Fruit fly (Drosophila melanogaster) whole organism, embryonic: ENCODE measurements around the gene Vm26Ab.

Source experiments
- Antp ChIP-seq: fragments of 200-800 bp; sonication (Bioruptor generic); optimal IDR thresholded peaks from 3 replicates; lab custom pipeline; 2016; ENCODE audit warnings: missing biosample characterization, missing genetic modification characterization
- Blimp-1 ChIP-seq: fragments of 200-800 bp; sonication (Bioruptor generic); optimal IDR thresholded peaks from 3 replicates; lab custom pipeline; 2018; ENCODE audit warnings: missing biosample characterization, missing genetic modification characterization, mild to moderate bottlenecking, moderate library complexity, missing genetic modification reagents
- CG1233 ChIP-seq: fragments of 200-800 bp; sonication (Bioruptor generic); optimal IDR thresholded peaks from 4 replicates; lab custom pipeline; 2018; ENCODE audit warnings: missing biosample characterization, mild to moderate bottlenecking, missing genetic modification characterization
- CG12659 ChIP-seq: fragments of 200-800 bp; sonication (Bioruptor generic); optimal IDR thresholded peaks from 3 replicates; lab custom pipeline; 2017; ENCODE audit warnings: mild to moderate bottlenecking, missing biosample characterization, missing genetic modification reagents, missing genetic modification characterization
- CG12942 ChIP-seq: fragments of 200-800 bp; sonication (Bioruptor generic); optimal IDR thresholded peaks from 3 replicates; lab custom pipeline; 2016; ENCODE audit warnings: missing biosample characterization, missing genetic modification characterization
- CG13296 ChIP-seq: fragments of 200-800 bp; sonication (Bioruptor generic); optimal IDR thresholded peaks from 3 replicates; lab custom pipeline; 2018; ENCODE audit warnings: missing biosample characterization, mild to moderate bottlenecking, missing genetic modification characterization
- CG14441 ChIP-seq: fragments of 200-800 bp; sonication (Bioruptor generic); IDR thresholded peaks from 2 replicates; pipeline ENCODE4 v1.3.6; 2022; ENCODE audit warnings: missing biosample characterization, missing genetic modification characterization
- CG15073 ChIP-seq: fragments of 200-800 bp; sonication (Bioruptor generic); optimal IDR thresholded peaks from 2 replicates; lab custom pipeline; 2016; ENCODE audit warnings: missing biosample characterization, missing genetic modification characterization
- CG1603 ChIP-seq: fragments of 200-800 bp; sonication (Bioruptor generic); optimal IDR thresholded peaks from 2 replicates; lab custom pipeline; 2019; ENCODE audit warnings: missing biosample characterization, mild to moderate bottlenecking, missing genetic modification characterization, moderate library complexity
- CG16815 ChIP-seq: fragments of 200-800 bp; sonication (Bioruptor generic); optimal IDR thresholded peaks from 3 replicates; lab custom pipeline; 2017; ENCODE audit warnings: missing biosample characterization, mild to moderate bottlenecking, missing genetic modification characterization
- CG17612 ChIP-seq: fragments of 200-800 bp; sonication (Bioruptor generic); IDR thresholded peaks from 2 replicates; pipeline ENCODE4 v1.3.6; 2022; ENCODE audit warnings: missing biosample characterization, missing genetic modification characterization
- CG18262 ChIP-seq: fragments of 200-800 bp; optimal IDR thresholded peaks from 3 replicates; lab custom pipeline; 2019; ENCODE audit warnings: missing biosample characterization, mild to moderate bottlenecking, missing genetic modification characterization, moderate library complexity
- CG32532 ChIP-seq: fragments of 200-800 bp; sonication (Bioruptor generic); IDR thresholded peaks from 2 replicates; pipeline ENCODE4 v1.3.6; 2022; ENCODE audit warnings: missing biosample characterization, missing genetic modification characterization
- CG33213 ChIP-seq: fragments of 200-800 bp; sonication (Bioruptor generic); optimal IDR thresholded peaks from 3 replicates; lab custom pipeline; 2016; ENCODE audit warnings: missing biosample characterization, missing genetic modification characterization
- CG3726 ChIP-seq: fragments of 200-800 bp; sonication (Bioruptor generic); IDR thresholded peaks from 3 replicates; pipeline ENCODE4, ENCODE4 v1.3.6; 2022; ENCODE audit warnings: missing biosample characterization, missing genetic modification characterization
- CG4424 ChIP-seq: fragments of 200-800 bp; sonication (Bioruptor generic); optimal IDR thresholded peaks from 3 replicates; lab custom pipeline; 2016; ENCODE audit warnings: missing biosample characterization, missing genetic modification characterization
- CG6854 ChIP-seq: fragments of 200-800 bp; sonication (Bioruptor generic); optimal IDR thresholded peaks from 3 replicates; lab custom pipeline; 2017; ENCODE audit warnings: missing biosample characterization, mild to moderate bottlenecking, missing genetic modification characterization
- CG7928 ChIP-seq: fragments of 200-800 bp; sonication (Bioruptor generic); optimal IDR thresholded peaks from 2 replicates; lab custom pipeline; 2017; ENCODE audit warnings: missing biosample characterization, mild to moderate bottlenecking, missing genetic modification characterization
- CG8089 ChIP-seq: fragments of 200-800 bp; sonication (Bioruptor generic); optimal IDR thresholded peaks from 3 replicates; lab custom pipeline; 2016; ENCODE audit warnings: missing biosample characterization, missing genetic modification characterization
- CG8388 ChIP-seq: fragments of 200-800 bp; sonication (Bioruptor generic); optimal IDR thresholded peaks from 2 replicates; lab custom pipeline; 2019; ENCODE audit warnings: missing biosample characterization, mild to moderate bottlenecking, missing genetic modification characterization, moderate library complexity
- CG9727 ChIP-seq: fragments of 200-800 bp; sonication (Bioruptor generic); optimal IDR thresholded peaks from 3 replicates; lab custom pipeline; 2017; ENCODE audit warnings: missing biosample characterization, mild to moderate bottlenecking, missing genetic modification characterization
- Camta ChIP-seq: fragments of 200-800 bp; sonication (Bioruptor generic); optimal IDR thresholded peaks from 2 replicates; lab custom pipeline; 2016; ENCODE audit warnings: missing biosample characterization, missing genetic modification characterization
- Ets65A ChIP-seq: fragments of 200-800 bp; sonication (Bioruptor generic); peaks from one replicate; lab custom pipeline; 2016; ENCODE audit warnings: missing biosample characterization, missing genetic modification characterization
- Fer2 ChIP-seq: fragments of 200-800 bp; sonication (Bioruptor generic); optimal IDR thresholded peaks from 2 replicates; lab custom pipeline; 2018; ENCODE audit warnings: missing biosample characterization, mild to moderate bottlenecking, missing genetic modification characterization, moderate library complexity
- Gug ChIP-seq: fragments of 200-800 bp; sonication (Bioruptor generic); IDR thresholded peaks from 4 replicates; pipeline ENCODE4 v1.3.6; 2022; ENCODE audit warnings: missing biosample characterization, missing genetic modification characterization
- Med ChIP-seq: fragments of 200-800 bp; sonication (Bioruptor generic); peaks from one replicate; lab custom pipeline; 2016; ENCODE audit warnings: missing biosample characterization, missing genetic modification characterization, mild to moderate bottlenecking, inconsistent platforms, moderate library complexity
- Neu2 ChIP-seq: fragments of 200-800 bp; sonication (Bioruptor generic); optimal IDR thresholded peaks from 3 replicates; lab custom pipeline; 2016; ENCODE audit warnings: missing biosample characterization, missing genetic modification characterization, borderline replicate concordance
- Opbp ChIP-seq: fragments of 200-800 bp; sonication (Bioruptor generic); IDR thresholded peaks from 3 replicates; pipeline ENCODE4 v1.3.6; 2022; ENCODE audit warnings: missing biosample characterization, missing genetic modification characterization; ENCODE audit not compliant: partially characterized antibody
- Pdp1 ChIP-seq, 2 experiments: fragments of 200-800 bp; sonication (Bioruptor generic); optimal IDR thresholded peaks; 3 replicates each; lab custom pipeline; 2016; ENCODE audit warnings: missing biosample characterization in 2 of 2, missing genetic modification characterization in 2 of 2, mild to moderate bottlenecking in 1 of 2, moderate library complexity in 1 of 2
- Rx ChIP-seq: fragments of 200-800 bp; sonication (Bioruptor generic); IDR thresholded peaks from 2 replicates; pipeline ENCODE4 v1.3.6; 2022; ENCODE audit warnings: missing biosample characterization, missing genetic modification characterization
- Spps ChIP-seq: fragments of 200-800 bp; sonication (Bioruptor generic); optimal IDR thresholded peaks from 2 replicates; lab custom pipeline; 2018; ENCODE audit warnings: missing biosample characterization, mild to moderate bottlenecking, missing genetic modification characterization
- Trl ChIP-seq, 3 experiments: fragments of >200 bp in 2 of 3; fragments of 200-800 bp in 1 of 3; sonication (Bioruptor generic) in 1 of 3; optimal IDR thresholded peaks; 2 replicates in 1 of 3; 3 replicates in 2 of 3; lab custom pipeline; 2016 to 2017; ENCODE audit warnings: missing biosample characterization in 1 of 3, missing genetic modification characterization in 1 of 3
- ac ChIP-seq: fragments of 200-800 bp; sonication (Bioruptor generic); optimal IDR thresholded peaks from 3 replicates; lab custom pipeline; 2017; ENCODE audit warnings: missing biosample characterization, mild to moderate bottlenecking, missing genetic modification characterization
- ara ChIP-seq: fragments of 200-800 bp; sonication (Bioruptor generic); IDR thresholded peaks from 2 replicates; pipeline ENCODE4 v1.3.6; 2022; ENCODE audit warnings: missing biosample characterization, missing genetic modification characterization
- bab2 ChIP-seq: fragments of 200-800 bp; sonication (Bioruptor generic); optimal IDR thresholded peaks from 2 replicates; lab custom pipeline; 2016; ENCODE audit warnings: missing biosample characterization, missing genetic modification characterization
- cad ChIP-seq: fragments of >200 bp; optimal IDR thresholded peaks from 2 replicates; lab custom pipeline; 2017; ENCODE audit warnings: missing biosample characterization, missing genetic modification characterization
- dimm ChIP-seq: fragments of 200-800 bp; sonication (Bioruptor generic); IDR thresholded peaks from 2 replicates; pipeline ENCODE4 v1.3.6; 2022; ENCODE audit warnings: missing biosample characterization, missing genetic modification characterization
- dpn ChIP-seq, 2 experiments: fragments of 200-800 bp; sonication (Bioruptor generic); optimal IDR thresholded peaks; 3 replicates each; lab custom pipeline; 2016; ENCODE audit warnings: missing biosample characterization in 2 of 2, missing genetic modification characterization in 2 of 2
- en ChIP-seq: fragments of 200-800 bp; sonication (Bioruptor generic); optimal IDR thresholded peaks from 2 replicates; lab custom pipeline; 2016; ENCODE audit warnings: missing biosample characterization, missing genetic modification characterization
- ewg ChIP-seq: fragments of 200-800 bp; sonication (Bioruptor generic); optimal IDR thresholded peaks from 3 replicates; lab custom pipeline; 2017; ENCODE audit warnings: mild to moderate bottlenecking, missing biosample characterization, missing genetic modification reagents, missing genetic modification characterization
- gcm ChIP-seq: fragments of 200-800 bp; sonication (Bioruptor generic); optimal IDR thresholded peaks from 2 replicates; lab custom pipeline; 2019; ENCODE audit warnings: missing biosample characterization, mild to moderate bottlenecking, missing genetic modification characterization, moderate library complexity
- hkb ChIP-seq, 2 experiments: fragments of 200-800 bp in 1 of 2; fragments of >200 bp in 1 of 2; sonication (Bioruptor generic) in 1 of 2; IDR thresholded peaks in 1 of 2; optimal IDR thresholded peaks in 1 of 2; 2 replicates each; pipeline versions ENCODE4 v1.3.6 to Lab custom; 2017 to 2022; ENCODE audit warnings: missing biosample characterization in 1 of 2, missing genetic modification characterization in 1 of 2
- ind ChIP-seq: fragments of 200-800 bp; sonication (Bioruptor generic); optimal IDR thresholded peaks from 3 replicates; lab custom pipeline; 2016; ENCODE audit warnings: missing biosample characterization, missing genetic modification characterization
- mam ChIP-seq: fragments of 200-800 bp; sonication (Bioruptor generic); optimal IDR thresholded peaks from 3 replicates; lab custom pipeline; 2016; ENCODE audit warnings: missing biosample characterization, missing genetic modification characterization
- pan ChIP-seq, 4 experiments: fragments of >200 bp in 3 of 4; fragments of 200-800 bp in 1 of 4; sonication (Bioruptor generic) in 1 of 4; optimal IDR thresholded peaks in 3 of 4; IDR thresholded peaks in 1 of 4; 2 replicates each; pipeline versions ENCODE4 v1.3.6 to Lab custom; 2017 to 2022; ENCODE audit warnings: missing biosample characterization in 2 of 4, missing genetic modification characterization in 2 of 4, mixed read lengths in 1 of 4
- pita ChIP-seq: fragments of 200-800 bp; sonication (Bioruptor generic); optimal IDR thresholded peaks from 2 replicates; lab custom pipeline; 2017; ENCODE audit warnings: missing biosample characterization, mild to moderate bottlenecking, missing genetic modification characterization
- ro ChIP-seq: fragments of 200-800 bp; sonication (Bioruptor generic); IDR thresholded peaks from 2 replicates; pipeline ENCODE4 v1.3.6; 2022; ENCODE audit warnings: missing biosample characterization, missing genetic modification characterization
- schlank ChIP-seq: fragments of 200-800 bp; sonication (Bioruptor generic); optimal IDR thresholded peaks from 2 replicates; lab custom pipeline; 2018; ENCODE audit warnings: missing biosample characterization, mild to moderate bottlenecking, missing genetic modification characterization
- sob ChIP-seq: fragments of 200-800 bp; sonication (Bioruptor generic); IDR thresholded peaks from 2 replicates; pipeline ENCODE4 v1.3.6; 2022; ENCODE audit warnings: missing biosample characterization, missing genetic modification characterization
- vvl ChIP-seq: fragments of 200-800 bp; sonication (Bioruptor generic); IDR thresholded peaks from 2 replicates; pipeline ENCODE4 v1.3.6; 2022; ENCODE audit warnings: missing biosample characterization, missing genetic modification characterization

The Vm26Ab gene

dm6 chr2L:5972005-5972404 is 15.2 kb downstream of the Vm26Ab start (continued):
- TF ChIP-seq CG32532 (GFP tag; lab: Robert Waterston, UW) (peak; percentile 51; the same call in 1 of the 2 replicates), CG15073 (GFP tag; lab: Kevin White, UChicago) (no peak), CG14441 (GFP tag; lab: Robert Waterston, UW) (peak; percentile 45; the same call in 1 of the 2 replicates), gcm (GFP tag; lab: Kevin White, UChicago) (no peak), CG4424 (GFP tag; lab: Kevin White, UChicago) (no peak), CG1603 (tag; lab: Kevin White, UChicago) (peak; percentile 62), Blimp-1 (GFP tag; lab: Kevin White, UChicago) (peak; percentile 43), hkb (optimal IDR thresholded peaks at IDR 0.05; lab: Kevin White, UChicago) (no peak), hkb (GFP tag; IDR thresholded peaks at IDR 0.05; lab: Robert Waterston, UW) (peak; percentile 34; the same call in 1 of the 2 replicates), ac (GFP tag; lab: Kevin White, UChicago) (no peak), ewg (GFP tag; lab: Kevin White, UChicago) (peak; percentile 14), CG18262 (tag; lab: Kevin White, UChicago) (peak; percentile 5), CG9727 (GFP tag; lab: Kevin White, UChicago) (peak; percentile 43), CG12942 (no peak), Fer2 (tag; lab: Kevin White, UChicago) (no peak), dimm (GFP tag; lab: Robert Waterston, UW) (no peak), CG33213 (GFP tag; lab: Kevin White, UChicago) (no peak), ro (GFP tag; lab: Robert Waterston, UW) (no peak), schlank (tag; lab: Kevin White, UChicago) (no peak), en (GFP tag; lab: Kevin White, UChicago) (no peak), Ets65A (GFP tag; lab: Kevin White, UChicago) (no peak), ara (GFP tag; lab: Robert Waterston, UW) (no peak; the same call in 1 of the 2 replicates), pita (GFP tag; lab: Kevin White, UChicago) (no peak), cad (GFP tag; lab: Kevin White, UChicago) (no peak), Spps (no peak), CG1233 (GFP tag; lab: Kevin White, UChicago) (peak; percentile 9), Rx (GFP tag; lab: Robert Waterston, UW) (no peak), Neu2 (GFP tag; lab: Kevin White, UChicago) (no peak), Pdp1 (GFP tag; optimal IDR thresholded peaks at IDR 0.05; lab: Kevin White, UChicago) (peak in 1 of 2 experiments; percentile 8), CG17612 (GFP tag; lab: Robert Waterston, UW) (no peak), sob (peak; percentile 67), mam (GFP tag; lab: Kevin White, UChicago) (no peak), Camta (GFP tag; lab: Kevin White, UChicago) (no peak), Med (peak; percentile 91), Opbp (GFP tag; lab: Robert Waterston, UW) (no peak), CG13296 (GFP tag; lab: Kevin White, UChicago) (no peak), CG7928 (GFP tag; lab: Kevin White, UChicago) (no peak), CG6854 (no peak), ind (GFP tag; lab: Kevin White, UChicago) (no peak), CG12659 (GFP tag; lab: Kevin White, UChicago) (no peak), vvl (peak; percentile 42; the same call in 1 of the 2 replicates), pan (optimal IDR thresholded peaks at IDR 0.05; lab: Kevin White, UChicago) (no peak), pan (GFP tag; optimal IDR thresholded peaks at IDR 0.05 in 1 of 2, IDR thresholded peaks at IDR 0.05 in 1 of 2) (peak in 1 of 2 experiments; percentile 17), Gug (GFP tag; lab: Robert Waterston, UW) (peak; percentile 34; the same call in 1 of the 4 replicates), Antp (GFP tag; lab: Kevin White, UChicago) (no peak), Trl (optimal IDR thresholded peaks at IDR 0.05; lab: Kevin White, UChicago) (no peak), Trl (GFP tag; optimal IDR thresholded peaks at IDR 0.05; lab: Kevin White, UChicago) (no peak), dpn (GFP tag; optimal IDR thresholded peaks at IDR 0.05; lab: Kevin White, UChicago) (peak; percentile 3 to 9), CG16815 (GFP tag; lab: Kevin White, UChicago) (peak; percentile 9), CG3726 (GFP tag; lab: Robert Waterston, UW) (no peak), CG8388 (GFP tag; lab: Kevin White, UChicago) (peak; percentile 15), CG8089 (GFP tag; lab: Kevin White, UChicago) (no peak), bab2 (GFP tag; lab: Kevin White, UChicago) (peak; percentile 14)
